Worm (Caenorhabditis elegans) whole organism, L4 larva: ENCODE data around the gene dmsr-10.
A peak's percentile ranks its signal among the peaks of the same experiment; 100 is the strongest.

ENCODE experiments used
- ama-1 ChIP-seq: fragments of 150-350 bp; optimal IDR thresholded peaks from 2 replicates; lab custom pipeline; 2014; ENCODE audit warnings: inconsistent platforms, mixed read lengths
- ceh-28 ChIP-seq: fragments of 150-350 bp; optimal IDR thresholded peaks from 2 replicates; lab custom pipeline; 2014; ENCODE audit warnings: missing biosample characterization, missing genetic modification reagents, missing genetic modification characterization
- fos-1 ChIP-seq: fragments of 150-350 bp; optimal IDR thresholded peaks from 2 replicates; lab custom pipeline; 2014; ENCODE audit warnings: missing biosample characterization, missing genetic modification characterization
- hlh-30 ChIP-seq: sonication (generic microtip); optimal IDR thresholded peaks from 2 replicates; lab custom pipeline; 2017; ENCODE audit warnings: antibody characterized with exemption, mild to moderate bottlenecking, missing genetic modification characterization, missing compliant biosample characterization; ENCODE audit not compliant: insufficient read depth
- lin-29 ChIP-seq: fragments of 200-800 bp; sonication (Bioruptor generic); IDR thresholded peaks from 2 replicates; pipeline ENCODE4 v1.3.6; 2022; ENCODE audit warnings: missing genetic modification reagents, missing genetic modification characterization, missing compliant biosample characterization
- mdl-1 ChIP-seq, 2 experiments: fragments of 150-350 bp in 1 of 2; sonication (generic microtip) in 1 of 2; optimal IDR thresholded peaks; 2 replicates each; lab custom pipeline; 2014 to 2017; ENCODE audit warnings: missing biosample characterization in 2 of 2, missing genetic modification characterization in 2 of 2
- mxl-3 ChIP-seq: fragments of 200-800 bp; sonication (Bioruptor generic); optimal IDR thresholded peaks from 2 replicates; lab custom pipeline; 2018; ENCODE audit warnings: mild to moderate bottlenecking, missing genetic modification characterization, missing compliant biosample characterization
- nhr-11 ChIP-seq: fragments of 150-350 bp; optimal IDR thresholded peaks from 2 replicates; lab custom pipeline; 2014; ENCODE audit warnings: missing biosample characterization, missing genetic modification characterization
- nhr-25 ChIP-seq: sonication (generic microtip); optimal IDR thresholded peaks from 2 replicates; lab custom pipeline; 2017; ENCODE audit warnings: missing genetic modification characterization, mild to moderate bottlenecking, missing compliant biosample characterization, antibody characterized with exemption, moderate library complexity, borderline replicate concordance; ENCODE audit not compliant: insufficient read depth
- nhr-77 ChIP-seq: fragments of 150-350 bp; optimal IDR thresholded peaks from 2 replicates; lab custom pipeline; 2014; ENCODE audit warnings: missing biosample characterization, missing genetic modification characterization
- snpc-4 ChIP-seq: fragments of 150-350 bp; optimal IDR thresholded peaks from 2 replicates; lab custom pipeline; 2014; ENCODE audit warnings: missing biosample characterization, missing genetic modification characterization

DNA sequence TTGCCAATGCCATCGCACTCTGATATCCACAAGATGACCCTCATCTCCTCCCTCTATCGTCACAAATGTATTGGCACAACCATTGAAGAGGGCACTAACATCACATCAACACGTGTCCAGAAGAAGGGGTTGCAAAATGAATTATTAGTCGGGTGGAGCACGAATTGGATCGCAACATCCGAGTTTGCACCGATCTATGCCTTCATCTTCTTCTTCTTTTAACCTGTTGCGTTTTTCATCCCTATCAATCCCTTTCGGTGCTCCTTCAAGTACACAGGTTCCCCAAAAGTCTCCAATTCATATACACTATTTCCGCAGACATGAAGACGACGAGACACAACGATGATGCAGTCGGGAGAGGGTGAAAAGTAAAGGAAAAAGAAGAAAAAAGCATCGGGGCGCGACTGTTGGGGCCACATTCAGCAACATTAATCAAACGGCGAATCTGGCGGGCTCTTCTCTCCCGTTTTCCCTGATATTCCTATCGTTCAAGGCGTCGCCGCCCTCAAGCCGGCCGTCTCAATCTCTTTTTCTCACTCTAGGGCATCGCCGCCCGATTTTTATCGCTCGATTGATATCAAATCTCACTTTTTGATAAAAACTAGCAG, 50.2 kb downstream of the dmsr-10 start:
- TF ChIP-seq nhr-11 (peak; percentile 25), nhr-25 (tag; lab: Kevin White, UChicago) (no peak), ceh-28 (no peak), mdl-1 (tag; optimal IDR thresholded peaks at IDR 0.05; lab: Kevin White, UChicago) (no peak), lin-29 (GFP tag; lab: Robert Waterston, UW) (no peak), ama-1 (lab: Kevin White, UChicago) (no peak), hlh-30 (tag; lab: Kevin White, UChicago) (no peak), fos-1 (no peak), mxl-3 (GFP tag; lab: Kevin White, UChicago) (peak; percentile 13), nhr-77 (no peak), snpc-4 (tag; lab: Kevin White, UChicago) (no peak)
